Worm (Caenorhabditis elegans) whole organism, young adult: ENCODE results near the gene T21B10.3.

Source experiments
- B0336.3 ChIP-seq: fragments of 200-800 bp; sonication (Bioruptor generic); IDR thresholded peaks from 2 replicates; pipeline ENCODE4 v1.3.6; 2022; ENCODE audit warnings: missing genetic modification characterization, missing compliant biosample characterization
- T07F8.4 ChIP-seq: sonication (generic microtip); optimal IDR thresholded peaks from 2 replicates; lab custom pipeline; 2016; ENCODE audit warnings: mild to moderate bottlenecking, missing genetic modification characterization, moderate library complexity, missing compliant biosample characterization
- Y53G8AR.9 ChIP-seq: fragments of 200-800 bp; sonication (Bioruptor generic); conservative IDR thresholded peaks from 2 replicates; pipeline ENCODE4 v1.3.6; 2022; ENCODE audit warnings: missing genetic modification reagents, missing genetic modification characterization, missing compliant biosample characterization
- Y56A3A.18 ChIP-seq: fragments of 200-800 bp; sonication (Bioruptor generic); IDR thresholded peaks from 2 replicates; pipeline ENCODE4 v1.3.6; 2022; ENCODE audit warnings: missing genetic modification reagents, missing genetic modification characterization, missing compliant biosample characterization
- ZK185.1 ChIP-seq: sonication (generic microtip); optimal IDR thresholded peaks from 2 replicates; lab custom pipeline; 2016; ENCODE audit warnings: mild to moderate bottlenecking, missing genetic modification characterization, missing compliant biosample characterization; ENCODE audit not compliant: poor library complexity, severe bottlenecking
- akir-1 ChIP-seq: fragments of 200-800 bp; sonication (Bioruptor generic); optimal IDR thresholded peaks from 2 replicates; lab custom pipeline; 2018; ENCODE audit warnings: mild to moderate bottlenecking, missing genetic modification characterization, moderate library complexity, missing compliant biosample characterization
- atf-7 ChIP-seq: sonication (generic microtip); optimal IDR thresholded peaks from 2 replicates; lab custom pipeline; 2017; ENCODE audit warnings: mild to moderate bottlenecking, missing genetic modification characterization, missing compliant biosample characterization
- attf-5 ChIP-seq: fragments of 200-800 bp; sonication (Bioruptor generic); optimal IDR thresholded peaks from 2 replicates; lab custom pipeline; 2018; ENCODE audit warnings: mild to moderate bottlenecking, missing genetic modification characterization, missing compliant biosample characterization
- bed-1 ChIP-seq: fragments of 200-800 bp; sonication (Bioruptor generic); IDR thresholded peaks from 2 replicates; pipeline ENCODE4 v1.3.6; 2022; ENCODE audit warnings: missing genetic modification reagents, missing genetic modification characterization, missing compliant biosample characterization
- ceh-100 ChIP-seq: fragments of 200-800 bp; sonication (Bioruptor generic); IDR thresholded peaks from 2 replicates; pipeline ENCODE4 v1.3.6; 2022; ENCODE audit warnings: missing genetic modification reagents, missing genetic modification characterization, missing compliant biosample characterization
- ceh-27 ChIP-seq: fragments of 200-800 bp; sonication (Bioruptor generic); optimal IDR thresholded peaks from 2 replicates; lab custom pipeline; 2018; ENCODE audit warnings: mild to moderate bottlenecking, missing genetic modification characterization, moderate library complexity, missing compliant biosample characterization
- ceh-58 ChIP-seq: fragments of 200-800 bp; sonication (Bioruptor generic); IDR thresholded peaks from 2 replicates; pipeline ENCODE4 v1.3.6; 2022; ENCODE audit warnings: missing genetic modification characterization, missing compliant biosample characterization
- ceh-79 ChIP-seq: sonication (generic microtip); optimal IDR thresholded peaks from 2 replicates; lab custom pipeline; 2017; ENCODE audit warnings: mild to moderate bottlenecking, missing genetic modification characterization, missing compliant biosample characterization
- dpff-1 ChIP-seq: sonication (generic microtip); optimal IDR thresholded peaks from 2 replicates; lab custom pipeline; 2017; ENCODE audit warnings: mild to moderate bottlenecking, missing genetic modification characterization, missing compliant biosample characterization
- ekl-4 ChIP-seq: fragments of 200-800 bp; sonication (Bioruptor generic); IDR thresholded peaks from 2 replicates; pipeline ENCODE4 v1.3.6; 2022; ENCODE audit warnings: missing genetic modification reagents, missing genetic modification characterization, missing compliant biosample characterization
- ets-4 ChIP-seq: fragments of 200-800 bp; sonication (Bioruptor generic); optimal IDR thresholded peaks from 2 replicates; lab custom pipeline; 2018; ENCODE audit warnings: mild to moderate bottlenecking, missing genetic modification characterization, missing compliant biosample characterization
- hlh-26 ChIP-seq: fragments of 200-800 bp; sonication (Bioruptor generic); conservative IDR thresholded peaks from 2 replicates; pipeline ENCODE4 v1.3.6; 2022; ENCODE audit warnings: missing genetic modification reagents, missing genetic modification characterization, missing compliant biosample characterization
- hsf-1 ChIP-seq: fragments of 200-800 bp; sonication (Bioruptor generic); IDR thresholded peaks from 2 replicates; pipeline ENCODE4 v1.3.6; 2022; ENCODE audit warnings: missing genetic modification reagents, missing genetic modification characterization, missing compliant biosample characterization
- lin-26 ChIP-seq: fragments of 200-800 bp; sonication (Bioruptor generic); IDR thresholded peaks from 2 replicates; pipeline ENCODE4 v1.3.6; 2022; ENCODE audit warnings: missing genetic modification reagents, missing genetic modification characterization, missing compliant biosample characterization
- madf-10 ChIP-seq: sonication (generic microtip); optimal IDR thresholded peaks from 2 replicates; lab custom pipeline; 2016; ENCODE audit warnings: mild to moderate bottlenecking, missing genetic modification characterization, missing compliant biosample characterization
- madf-8 ChIP-seq: fragments of 200-800 bp; sonication (Bioruptor generic); conservative IDR thresholded peaks from 2 replicates; pipeline ENCODE4 v1.3.6; 2022; ENCODE audit warnings: missing genetic modification reagents, missing genetic modification characterization, missing compliant biosample characterization
- mcd-1 ChIP-seq: fragments of 200-800 bp; sonication (Bioruptor generic); IDR thresholded peaks from 2 replicates; pipeline ENCODE4 v1.3.6; 2022; ENCODE audit warnings: missing genetic modification reagents, missing genetic modification characterization, missing compliant biosample characterization
- mes-4 ChIP-seq: sonication (generic microtip); optimal IDR thresholded peaks from 2 replicates; lab custom pipeline; 2016; ENCODE audit warnings: missing genotype, missing genetic modification characterization, missing compliant biosample characterization
- nfya-1 ChIP-seq: sonication (generic microtip); optimal IDR thresholded peaks from 2 replicates; lab custom pipeline; 2017; ENCODE audit warnings: antibody characterized with exemption, missing compliant biosample characterization, missing genetic modification characterization, borderline replicate concordance; ENCODE audit not compliant: insufficient read depth
- nfya-2 ChIP-seq: fragments of 200-800 bp; sonication (Bioruptor generic); IDR thresholded peaks from 2 replicates; pipeline ENCODE4 v1.3.6; 2022; ENCODE audit warnings: missing genetic modification reagents, missing genetic modification characterization, missing compliant biosample characterization
- nhr-179 ChIP-seq: sonication (generic microtip); optimal IDR thresholded peaks from 2 replicates; lab custom pipeline; 2016; ENCODE audit warnings: mild to moderate bottlenecking, missing genetic modification characterization, missing compliant biosample characterization
- nhr-80 ChIP-seq: sonication (generic microtip); optimal IDR thresholded peaks from 2 replicates; lab custom pipeline; 2016; ENCODE audit warnings: missing genetic modification characterization, missing compliant biosample characterization
- pbrm-1 ChIP-seq: fragments of 200-800 bp; sonication (Bioruptor generic); IDR thresholded peaks from 2 replicates; pipeline ENCODE4 v1.3.6; 2022; ENCODE audit warnings: missing genetic modification reagents, missing genetic modification characterization, missing compliant biosample characterization
- rec-8 ChIP-seq, 2 experiments: sonication (generic microtip); optimal IDR thresholded peaks; 2 replicates each; lab custom pipeline; 2016; ENCODE audit warnings: mild to moderate bottlenecking in 2 of 2, missing genetic modification characterization in 2 of 2, missing genetic modification reagents in 2 of 2, missing genotype in 2 of 2, missing biosample characterization in 1 of 2, missing compliant biosample characterization in 1 of 2, moderate library complexity in 1 of 2
- sdz-38 ChIP-seq: sonication (generic microtip); optimal IDR thresholded peaks from 2 replicates; lab custom pipeline; 2016; ENCODE audit warnings: missing genotype, missing genetic modification characterization, missing compliant biosample characterization
- snpc-1.3 ChIP-seq: sonication (generic microtip); optimal IDR thresholded peaks from 2 replicates; lab custom pipeline; 2017; ENCODE audit warnings: missing genetic modification characterization, mild to moderate bottlenecking, missing compliant biosample characterization, antibody characterized with exemption, moderate library complexity, missing genotype, missing genetic modification reagents; ENCODE audit not compliant: insufficient read depth
- tbp1 ChIP-seq: fragments of 200-800 bp; sonication (Bioruptor generic); optimal IDR thresholded peaks from 2 replicates; lab custom pipeline; 2018; ENCODE audit warnings: mild to moderate bottlenecking, missing genetic modification characterization, missing compliant biosample characterization
- tlf-1 ChIP-seq: fragments of 200-800 bp; sonication (Bioruptor generic); optimal IDR thresholded peaks from 2 replicates; lab custom pipeline; 2018; ENCODE audit warnings: mild to moderate bottlenecking, missing genetic modification characterization, missing compliant biosample characterization
- ztf-25 ChIP-seq: fragments of 200-800 bp; sonication (Bioruptor generic); IDR thresholded peaks from 2 replicates; pipeline ENCODE4 v1.3.6; 2022; ENCODE audit warnings: missing genetic modification reagents, missing genetic modification characterization, missing compliant biosample characterization
- ztf-26 ChIP-seq: sonication (generic microtip); optimal IDR thresholded peaks from 2 replicates; lab custom pipeline; 2017; ENCODE audit warnings: missing genetic modification characterization, missing compliant biosample characterization

T21B10.3 gene

ce11 chrII:8912523-8913017, 21.6 kb upstream of the T21B10.3 start:
- TF ChIP-seq Y53G8AR.9 (GFP tag; lab: Robert Waterston, UW) = no peak
- TF ChIP-seq ceh-27 (GFP tag; lab: Kevin White, UChicago) = no peak
- no peak for TF ChIP-seq ets-4 (GFP tag; lab: Kevin White, UChicago)
- no peak for TF ChIP-seq ztf-26
- no peak for TF ChIP-seq madf-8 (GFP tag; lab: Robert Waterston, UW)
- TF ChIP-seq nfya-2 (GFP tag; lab: Robert Waterston, UW) = no peak

ce11 chrII:8914654-8915053, 19.5 kb upstream of the T21B10.3 start:
- TF ChIP-seq lin-26 (GFP tag; lab: Robert Waterston, UW) (no peak), nhr-80 (peak; percentile 49)

- TF ChIP-seq mes-4 (tag; lab: Kevin White, UChicago) (no peak), ceh-100 (no peak), nfya-2 (GFP tag; lab: Robert Waterston, UW) (no peak), ceh-79 (tag; lab: Kevin White, UChicago) (no peak), dpff-1 (tag; lab: Kevin White, UChicago) (no peak), B0336.3 (GFP tag; lab: Robert Waterston, UW) (no peak), nhr-179 (tag; lab: Kevin White, UChicago) (no peak), sdz-38 (tag; lab: Kevin White, UChicago) (no peak), akir-1 (no peak), ekl-4 (no peak), nfya-1 (no peak), hsf-1 (GFP tag; lab: Robert Waterston, UW) (no peak), ZK185.1 (tag; lab: Kevin White, UChicago) (no peak), bed-1 (GFP tag; lab: Robert Waterston, UW) (no peak), T07F8.4 (tag; lab: Kevin White, UChicago) (no peak)
These were observed 17.5 kb upstream of the T21B10.3 start for ce11 chrII:8916656-8917055.

- TF ChIP-seq sdz-38 (tag; lab: Kevin White, UChicago) (no peak), hsf-1 (GFP tag; lab: Robert Waterston, UW) (no peak), ztf-25 (GFP tag; lab: Robert Waterston, UW) (no peak), hlh-26 (GFP tag; lab: Robert Waterston, UW) (no peak), mcd-1 (GFP tag; lab: Robert Waterston, UW) (no peak), snpc-1.3 (tag; lab: Kevin White, UChicago) (no peak), ZK185.1 (tag; lab: Kevin White, UChicago) (no peak), tbp1 (GFP tag; lab: Kevin White, UChicago) (no peak), Y56A3A.18 (GFP tag; lab: Robert Waterston, UW) (no peak), atf-7 (no peak), pbrm-1 (GFP tag; lab: Robert Waterston, UW) (no peak), attf-5 (GFP tag; lab: Kevin White, UChicago) (no peak), ceh-58 (GFP tag; lab: Robert Waterston, UW) (no peak), rec-8 (tag; optimal IDR thresholded peaks at IDR 0.05; lab: Kevin White, UChicago) (no peak), ekl-4 (no peak), mes-4 (tag; lab: Kevin White, UChicago) (no peak), madf-10 (tag; lab: Kevin White, UChicago) (no peak), nfya-1 (no peak), tlf-1 (GFP tag; lab: Kevin White, UChicago) (no peak)
These were observed 16.8 kb upstream of the T21B10.3 start for ce11 chrII:8917339-8917738.
